Worm (Caenorhabditis elegans): ENCODE measurements around the gene F11G11.13.

The F11G11.13 gene

ce11 chrII:4871834-4872233, 4.1 kb downstream of the F11G11.13 start:
- TF ChIP-seq nhr-43 (tag; optimal IDR thresholded peaks at IDR 0.05; ENCODE audit: poor library complexity, severe bottlenecking) = peak; percentile 35
- no peak for TF ChIP-seq ceh-28 (tag; optimal IDR thresholded peaks at IDR 0.05)

ce11 chrII:4870691-4871090, 5.3 kb downstream of the F11G11.13 start, which contains the start of gene col-20:
Gene col-20 (minus strand): TSS chrII:4870791.
- TF ChIP-seq ztf-11 (tag; optimal IDR thresholded peaks at IDR 0.05) (no peak), daf-12 (tag; optimal IDR thresholded peaks at IDR 0.05) (no peak), pha-4 (tag; optimal IDR thresholded peaks at IDR 0.05) (no peak), ceh-28 (tag; optimal IDR thresholded peaks at IDR 0.05) (no peak), ceh-9 (tag; optimal IDR thresholded peaks at IDR 0.05) (no peak)

- no peak for TF ChIP-seq R02D3.7 (tag; optimal IDR thresholded peaks at IDR 0.05)
- TF ChIP-seq ceh-28 (tag; optimal IDR thresholded peaks at IDR 0.05) = no peak
- TF ChIP-seq ceh-9 (tag; optimal IDR thresholded peaks at IDR 0.05) = no peak
- TF ChIP-seq tbx-2 (tag; optimal IDR thresholded peaks at IDR 0.05) = no peak
- no peak for TF ChIP-seq elt-1 (tag; optimal IDR thresholded peaks at IDR 0.05)
- TF ChIP-seq nfya-1 (tag; optimal IDR thresholded peaks at IDR 0.05; ENCODE audit: insufficient read depth) = no peak
- TF ChIP-seq nhr-11 (tag; optimal IDR thresholded peaks at IDR 0.05) = no peak
- no peak for TF ChIP-seq lin-15B (tag; optimal IDR thresholded peaks at IDR 0.05)
- no peak for TF ChIP-seq ztf-4 (tag; optimal IDR thresholded peaks at IDR 0.05)
- TF ChIP-seq nhr-43 (tag; optimal IDR thresholded peaks at IDR 0.05; ENCODE audit: poor library complexity, severe bottlenecking) = no peak
- TF ChIP-seq nhr-237 (tag; optimal IDR thresholded peaks at IDR 0.05) = no peak
- TF ChIP-seq unc-62 (GFP tag; optimal IDR thresholded peaks at IDR 0.05) = no peak
Measured at ce11 chrII:4869793-4870343, 6.1 kb downstream of the F11G11.13 start.

- TF ChIP-seq eor-1 (tag; optimal IDR thresholded peaks at IDR 0.05) = no peak
- TF ChIP-seq ceh-9 (tag; optimal IDR thresholded peaks at IDR 0.05) = no peak
- no peak for TF ChIP-seq zag-1 (tag; optimal IDR thresholded peaks at IDR 0.05)
- no peak for TF ChIP-seq elt-3 (tag; optimal IDR thresholded peaks at IDR 0.05)
- no peak for TF ChIP-seq sea-2 (GFP tag; optimal IDR thresholded peaks at IDR 0.05)
- no peak for TF ChIP-seq egl-5 (tag; optimal IDR thresholded peaks at IDR 0.05)
- no peak for TF ChIP-seq mdl-1 (tag; optimal IDR thresholded peaks at IDR 0.05)
- TF ChIP-seq ceh-82 (tag; optimal IDR thresholded peaks at IDR 0.05) = no peak
- no peak for TF ChIP-seq elt-1 (tag; optimal IDR thresholded peaks at IDR 0.05)
Measured at ce11 chrII:4867476-4867875, 8.5 kb downstream of the F11G11.13 start, which contains the start of gene col-17. Gene col-17 (minus strand): TSS chrII:4867576.

- TF ChIP-seq zag-1 (tag; optimal IDR thresholded peaks at IDR 0.05) (no peak), nhr-76 (tag; optimal IDR thresholded peaks at IDR 0.05) (no peak), nhr-23 (tag; optimal IDR thresholded peaks at IDR 0.05) (peak; percentile 64), eor-1 (tag; optimal IDR thresholded peaks at IDR 0.05) (no peak), skn-1 (tag; optimal IDR thresholded peaks at IDR 0.05) (no peak), nhr-28 (tag; optimal IDR thresholded peaks at IDR 0.05) (no peak), mml-1 (tag; optimal IDR thresholded peaks at IDR 0.05) (no peak), ztf-4 (tag; optimal IDR thresholded peaks at IDR 0.05) (no peak), fkh-10 (GFP tag; optimal IDR thresholded peaks at IDR 0.05) (no peak), ama-1 (optimal IDR thresholded peaks at IDR 0.05) (peak; percentile 91), mdl-1 (tag; optimal IDR thresholded peaks at IDR 0.05) (no peak), aly-2 (tag; optimal IDR thresholded peaks at IDR 0.05) (no peak), ZK546.5 (tag; optimal IDR thresholded peaks at IDR 0.05) (no peak), nfya-1 (tag; optimal IDR thresholded peaks at IDR 0.05; ENCODE audit: insufficient read depth) (peak; percentile 25), elt-3 (tag; optimal IDR thresholded peaks at IDR 0.05) (peak in 1 of 3 experiments; percentile 73), nhr-25 (tag; optimal IDR thresholded peaks at IDR 0.05) (peak; percentile 78), ceh-28 (tag; optimal IDR thresholded peaks at IDR 0.05) (no peak), nhr-77 (tag; optimal IDR thresholded peaks at IDR 0.05) (peak; percentile 16), unc-62 (GFP tag; optimal IDR thresholded peaks at IDR 0.05) (peak; percentile 50), nhr-12 (tag; optimal IDR thresholded peaks at IDR 0.05) (no peak), fos-1 (tag; optimal IDR thresholded peaks at IDR 0.05) (no peak), ztf-11 (tag; optimal IDR thresholded peaks at IDR 0.05) (no peak), lin-39 (tag; optimal IDR thresholded peaks at IDR 0.05) (no peak), egl-5 (tag; optimal IDR thresholded peaks at IDR 0.05) (no peak), nhr-237 (tag; optimal IDR thresholded peaks at IDR 0.05) (no peak), snpc-4 (tag; optimal IDR thresholded peaks at IDR 0.05) (no peak), nhr-11 (tag; optimal IDR thresholded peaks at IDR 0.05) (no peak), sea-2 (GFP tag; optimal IDR thresholded peaks at IDR 0.05) (no peak), pha-4 (tag; optimal IDR thresholded peaks at IDR 0.05) (no peak), ceh-9 (tag; optimal IDR thresholded peaks at IDR 0.05) (no peak), ceh-82 (tag; optimal IDR thresholded peaks at IDR 0.05) (no peak), R02D3.7 (tag; optimal IDR thresholded peaks at IDR 0.05) (peak; percentile 28), pqm-1 (tag; optimal IDR thresholded peaks at IDR 0.05) (no peak), egl-27 (tag; optimal IDR thresholded peaks at IDR 0.05) (no peak), lsy-12 (tag; optimal IDR thresholded peaks at IDR 0.05) (no peak), tbx-2 (tag; optimal IDR thresholded peaks at IDR 0.05) (no peak), nhr-67 (tag; optimal IDR thresholded peaks at IDR 0.05) (no peak), elt-2 (tag; optimal IDR thresholded peaks at IDR 0.05) (no peak), nhr-43 (tag; optimal IDR thresholded peaks at IDR 0.05; ENCODE audit: poor library complexity, severe bottlenecking) (peak; percentile 74)
Measured at ce11 chrII:4866045-4866444, 9.9 kb downstream of the F11G11.13 start.

Measured in whole organism, L3 larva.